Fruit fly (Drosophila melanogaster): ENCODE results near the gene CG15564.

DNA sequence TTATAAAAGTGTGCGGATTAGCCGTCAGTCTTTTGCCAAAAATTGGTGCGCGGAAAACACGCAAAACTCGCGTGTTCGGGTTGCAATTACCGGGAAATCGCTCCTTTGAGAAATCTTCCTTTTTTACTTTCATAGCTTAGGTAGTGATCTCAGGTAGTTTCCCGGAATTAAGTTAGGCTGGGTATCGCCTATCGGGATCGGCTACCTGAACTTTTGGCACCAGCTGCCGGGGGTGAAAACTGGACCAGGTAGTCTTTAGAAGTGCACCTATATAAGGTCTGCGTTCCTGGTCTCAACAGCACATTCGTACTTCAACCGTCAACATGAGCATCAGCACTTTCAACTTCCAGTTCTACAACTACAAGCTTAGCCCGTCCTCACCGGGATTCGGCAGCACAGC is 42.1 kb downstream of the CG15564 start, which contains the start of gene bnk:
- TF ChIP-seq CG8159 (tag; optimal IDR thresholded peaks at IDR 0.05) (no peak), CG17806 (tag; optimal IDR thresholded peaks at IDR 0.05) (no peak), CG10348 (GFP tag; IDR thresholded peaks at IDR 0.05) (no peak)

Data from whole organism, pupa.